Worm (Caenorhabditis elegans) whole organism, early embryonic: ENCODE measurements around the gene bath-46.

Source experiments
- F13C5.2 ChIP-seq: sonication (generic microtip); optimal IDR thresholded peaks from 2 replicates; lab custom pipeline; 2017; ENCODE audit warnings: mild to moderate bottlenecking, missing genetic modification characterization, inconsistent platforms, missing compliant biosample characterization
- aly-1 ChIP-seq: sonication (generic microtip); optimal IDR thresholded peaks from 2 replicates; lab custom pipeline; 2016; ENCODE audit warnings: missing genetic modification characterization, missing compliant biosample characterization
- ama-1 ChIP-seq: fragments of 150-350 bp; optimal IDR thresholded peaks from 2 replicates; lab custom pipeline; 2014
- hnd-1 ChIP-seq: sonication (generic microtip); optimal IDR thresholded peaks from 2 replicates; lab custom pipeline; 2016; ENCODE audit warnings: missing genetic modification characterization, missing compliant biosample characterization
- pes-1 ChIP-seq: fragments of 200-800 bp; sonication (Bioruptor generic); IDR thresholded peaks from 2 replicates; pipeline ENCODE4 v1.3.6; 2022; ENCODE audit warnings: missing genetic modification reagents, missing genetic modification characterization, missing compliant biosample characterization
- tra-4 ChIP-seq: sonication (generic microtip); optimal IDR thresholded peaks from 2 replicates; lab custom pipeline; 2017; ENCODE audit warnings: missing genetic modification characterization, missing compliant biosample characterization

ce11 chrII:1635969-1636368 lies 38.3 kb downstream of the bath-46 start:
- TF ChIP-seq hnd-1 (tag; lab: Kevin White, UChicago) (no peak), ama-1 (lab: Kevin White, UChicago) (no peak), tra-4 (tag; lab: Kevin White, UChicago) (no peak), aly-1 (tag; lab: Kevin White, UChicago) (no peak), pes-1 (GFP tag; lab: Robert Waterston, UW) (no peak), F13C5.2 (no peak)
